Comparison of ENCODE assay signal across 5 fruit fly cellular contexts in the genomic region with DNA sequence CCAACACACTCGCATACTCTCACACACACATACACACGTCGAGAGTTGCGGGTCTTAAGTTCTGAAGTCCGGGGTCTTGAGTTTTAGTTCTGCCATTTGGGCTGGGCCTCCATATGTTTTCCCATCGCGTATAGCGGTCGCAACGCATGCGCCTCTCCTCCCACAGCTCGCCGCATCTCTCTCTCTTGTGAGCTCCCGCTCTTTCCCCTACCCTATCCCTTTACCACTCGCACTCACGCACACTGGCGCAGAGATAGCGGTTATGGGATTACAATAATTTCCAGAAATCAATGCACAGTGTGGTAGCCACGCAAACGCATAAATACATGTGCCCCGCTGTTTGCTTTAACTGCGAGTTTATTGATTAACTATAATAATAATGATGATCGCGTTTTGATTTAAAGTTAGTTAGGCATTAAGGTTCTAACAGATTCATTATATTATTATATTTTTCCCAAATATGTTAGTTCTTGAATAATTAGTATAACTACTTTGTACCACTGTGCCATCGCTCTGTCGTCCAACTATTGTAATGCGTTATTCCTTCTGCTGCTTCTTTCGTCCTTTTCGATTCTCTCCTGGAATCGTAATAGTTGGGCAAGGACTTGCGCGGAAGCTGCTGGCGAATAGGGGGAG.
TF ChIP-seq lines count a peak whose summit lies in the region.

No protein-coding gene starts in this region.

- TF ChIP-seq CTCF in whole organism, embryonic (GFP tag; optimal IDR thresholded peaks at IDR 0.05; lab: Kevin White, UChicago), result peak; percentile 54

TF ChIP-seq in whole organism, adult, 20 proteins besides CTCF, POLR2A, EP300 and RAD21 (continues in another document):
- peak; percentile 86 for TF ChIP-seq CG12768 (GFP tag; optimal IDR thresholded peaks at IDR 0.05; lab: Kevin White, UChicago)
- peak; percentile 44 for TF ChIP-seq cic (GFP tag; optimal IDR thresholded peaks at IDR 0.05; lab: Kevin White, UChicago)
- peak; percentile 85 for TF ChIP-seq CG7045 (GFP tag; optimal IDR thresholded peaks at IDR 0.05; lab: Kevin White, UChicago)
- peak; percentile 73 for TF ChIP-seq toe (GFP tag; optimal IDR thresholded peaks at IDR 0.05; lab: Kevin White, UChicago)
- TF ChIP-seq CG1620 (GFP tag; optimal IDR thresholded peaks at IDR 0.05; lab: Kevin White, UChicago), result peak; percentile 46
- peak; percentile 86 for TF ChIP-seq Hr96 (GFP tag; optimal IDR thresholded peaks at IDR 0.05; lab: Kevin White, UChicago)
- peak; percentile 87 for TF ChIP-seq CG7101 (tag; optimal IDR thresholded peaks at IDR 0.05; lab: Kevin White, UChicago)
- no peak for TF ChIP-seq bab1 (GFP tag; optimal IDR thresholded peaks at IDR 0.05; lab: Kevin White, UChicago)
- TF ChIP-seq kay (GFP tag; lab: Kevin White, UChicago; ENCODE audit: borderline replicate concordance), result peak; percentile 88
- peak; percentile 80 for TF ChIP-seq CG11617 (GFP tag; optimal IDR thresholded peaks at IDR 0.05; lab: Kevin White, UChicago)
- TF ChIP-seq ovo (GFP tag; optimal IDR thresholded peaks at IDR 0.05; lab: Kevin White, UChicago), result peak; percentile 83
- TF ChIP-seq tj (GFP tag; optimal IDR thresholded peaks at IDR 0.05; lab: Kevin White, UChicago), result peak; percentile 62
- TF ChIP-seq Mnt (GFP tag; optimal IDR thresholded peaks at IDR 0.05; lab: Kevin White, UChicago), result peak; percentile 69
- peak; percentile 77 for TF ChIP-seq Clk (GFP tag; optimal IDR thresholded peaks at IDR 0.05; lab: Kevin White, UChicago)
- peak; percentile 56 for TF ChIP-seq Crg-1 (GFP tag; optimal IDR thresholded peaks at IDR 0.05; lab: Kevin White, UChicago)
- TF ChIP-seq pad (GFP tag; optimal IDR thresholded peaks at IDR 0.05; lab: Kevin White, UChicago), result peak; percentile 98

TF ChIP-seq in whole organism, embryonic, 481 proteins besides CTCF, POLR2A, EP300 and RAD21 (continues in another document):
- peak; percentile 91 for TF ChIP-seq slou (GFP tag; optimal IDR thresholded peaks at IDR 0.05; lab: Kevin White, UChicago)
- TF ChIP-seq Dip2 (GFP tag; IDR thresholded peaks at IDR 0.05; lab: Robert Waterston, UW), result peak; percentile 52; the same call in 1 of the 2 replicates
- TF ChIP-seq CG1603 (tag; optimal IDR thresholded peaks at IDR 0.05; lab: Kevin White, UChicago), result peak; percentile 73
- TF ChIP-seq lilli (GFP tag; optimal IDR thresholded peaks at IDR 0.05; lab: Kevin White, UChicago), result peak; percentile 94
- TF ChIP-seq rib (GFP tag; IDR thresholded peaks at IDR 0.05; lab: Robert Waterston, UW), result peak; percentile 75
- no peak for TF ChIP-seq hth (optimal IDR thresholded peaks at IDR 0.05; lab: Kevin White, UChicago)
- peak in 1 of 2 experiments; percentile 46 for TF ChIP-seq crp (GFP tag; optimal IDR thresholded peaks at IDR 0.05; lab: Kevin White, UChicago)
- TF ChIP-seq dan (GFP tag; IDR thresholded peaks at IDR 0.05; lab: Robert Waterston, UW), result peak; percentile 57; the same call in 1 of the 2 replicates
- no peak for TF ChIP-seq sc (optimal IDR thresholded peaks at IDR 0.05; lab: Kevin White, UChicago)
- TF ChIP-seq sc (GFP tag; optimal IDR thresholded peaks at IDR 0.05; lab: Kevin White, UChicago), result peak; percentile 77
- TF ChIP-seq CG14710 (tag; optimal IDR thresholded peaks at IDR 0.05; lab: Kevin White, UChicago), result peak; percentile 91
- peak; percentile 82 for TF ChIP-seq CG3407 (GFP tag; optimal IDR thresholded peaks at IDR 0.05; lab: Kevin White, UChicago)
- TF ChIP-seq CG10431 (GFP tag; optimal IDR thresholded peaks at IDR 0.05; lab: Kevin White, UChicago), result peak; percentile 79
- TF ChIP-seq onecut (GFP tag; IDR thresholded peaks at IDR 0.05; lab: Robert Waterston, UW), result peak; percentile 90
- TF ChIP-seq tin (GFP tag; optimal IDR thresholded peaks at IDR 0.05; lab: Kevin White, UChicago), result peak; percentile 91
- peak; percentile 86 for TF ChIP-seq CG10462 (GFP tag; optimal IDR thresholded peaks at IDR 0.05; lab: Kevin White, UChicago)
- TF ChIP-seq Ets65A (GFP tag; lab: Kevin White, UChicago), result peak; percentile 97

TF ChIP-seq in whole organism, prepupa, 60 proteins besides CTCF, POLR2A, EP300 and RAD21 (continues in another document):
- TF ChIP-seq pdm3 (GFP tag; optimal IDR thresholded peaks at IDR 0.05; lab: Kevin White, UChicago), result peak; percentile 85
- TF ChIP-seq Hr38 (GFP tag; optimal IDR thresholded peaks at IDR 0.05; lab: Kevin White, UChicago), result no peak
- peak; percentile 87 for TF ChIP-seq CG4318 (GFP tag; optimal IDR thresholded peaks at IDR 0.05; lab: Kevin White, UChicago)
- TF ChIP-seq Sox102F (GFP tag; optimal IDR thresholded peaks at IDR 0.05; lab: Kevin White, UChicago), result peak; percentile 82
- peak; percentile 91 for TF ChIP-seq CG6163 (GFP tag; IDR thresholded peaks at IDR 0.05; lab: Robert Waterston, UW)
- TF ChIP-seq CG1621 (tag; optimal IDR thresholded peaks at IDR 0.05; lab: Kevin White, UChicago), result peak; percentile 88
- peak; percentile 84 for TF ChIP-seq esn (GFP tag; optimal IDR thresholded peaks at IDR 0.05; lab: Kevin White, UChicago)
- TF ChIP-seq Gug (GFP tag; IDR thresholded peaks at IDR 0.05; lab: Robert Waterston, UW), result peak; percentile 77
- TF ChIP-seq Sox15 (GFP tag; optimal IDR thresholded peaks at IDR 0.05; lab: Kevin White, UChicago), result peak; percentile 71
- TF ChIP-seq CG9139 (GFP tag; optimal IDR thresholded peaks at IDR 0.05; lab: Kevin White, UChicago), result peak; percentile 82
- TF ChIP-seq CG32006 (GFP tag; optimal IDR thresholded peaks at IDR 0.05; lab: Kevin White, UChicago), result peak; percentile 92
- TF ChIP-seq CG34406 (GFP tag; optimal IDR thresholded peaks at IDR 0.05; lab: Kevin White, UChicago), result peak; percentile 82
- peak; percentile 74 for TF ChIP-seq vri (GFP tag; optimal IDR thresholded peaks at IDR 0.05; lab: Kevin White, UChicago)
- TF ChIP-seq acj6 (GFP tag; optimal IDR thresholded peaks at IDR 0.05; lab: Kevin White, UChicago), result peak; percentile 90
- peak; percentile 93 for TF ChIP-seq CG10669 (GFP tag; optimal IDR thresholded peaks at IDR 0.05; lab: Kevin White, UChicago)
- TF ChIP-seq Ets21C (GFP tag; optimal IDR thresholded peaks at IDR 0.05; lab: Kevin White, UChicago), result peak; percentile 73
- peak; percentile 85 for TF ChIP-seq CG6792 (GFP tag; optimal IDR thresholded peaks at IDR 0.05; lab: Kevin White, UChicago)

TF ChIP-seq in whole organism, pupa, 21 proteins besides CTCF, POLR2A, EP300 and RAD21 (continues in another document):
- TF ChIP-seq CG14655 (GFP tag; optimal IDR thresholded peaks at IDR 0.05; lab: Kevin White, UChicago) (peak; percentile 92), Ets98B (GFP tag; IDR thresholded peaks at IDR 0.05; lab: Robert Waterston, UW) (peak; percentile 75), Snoo (tag; optimal IDR thresholded peaks at IDR 0.05; lab: Kevin White, UChicago) (peak; percentile 84), CG8159 (tag; optimal IDR thresholded peaks at IDR 0.05; lab: Kevin White, UChicago) (peak; percentile 93), Pif1B (GFP tag; optimal IDR thresholded peaks at IDR 0.05; lab: Kevin White, UChicago) (peak; percentile 91), CG15710 (tag; optimal IDR thresholded peaks at IDR 0.05; lab: Kevin White, UChicago) (peak; percentile 91), CG8301 (tag; optimal IDR thresholded peaks at IDR 0.05; lab: Kevin White, UChicago) (peak; percentile 88), CG13204 (GFP tag; optimal IDR thresholded peaks at IDR 0.05; lab: Kevin White, UChicago) (peak; percentile 69), CG4496 (GFP tag; IDR thresholded peaks at IDR 0.05; lab: Robert Waterston, UW) (peak; percentile 90), CG34367 (tag; optimal IDR thresholded peaks at IDR 0.05; lab: Kevin White, UChicago) (peak; percentile 88), EcR (GFP tag; optimal IDR thresholded peaks at IDR 0.05; lab: Kevin White, UChicago) (no peak), CG12605 (GFP tag; IDR thresholded peaks at IDR 0.05; lab: Robert Waterston, UW) (peak; percentile 72; the same call in 1 of the 2 replicates), CG9948 (tag; optimal IDR thresholded peaks at IDR 0.05; lab: Kevin White, UChicago) (peak; percentile 91), gl (tag; optimal IDR thresholded peaks at IDR 0.05; lab: Kevin White, UChicago) (peak; percentile 84), Pif1A (GFP tag; optimal IDR thresholded peaks at IDR 0.05; lab: Kevin White, UChicago) (peak; percentile 93), CG32121 (GFP tag; IDR thresholded peaks at IDR 0.05; lab: Robert Waterston, UW) (peak; percentile 83), rn (GFP tag; IDR thresholded peaks at IDR 0.05; lab: Robert Waterston, UW) (peak; percentile 59; the same call in 1 of the 2 replicates), CG10348 (GFP tag; IDR thresholded peaks at IDR 0.05; lab: Robert Waterston, UW) (0 out of 2 replicates have a peak, but pooled peaks have one; percentile 38)

TF ChIP-seq in whole organism, wandering third instar larva, 38 proteins besides CTCF, POLR2A, EP300 and RAD21 (continues in another document):
- no peak for TF ChIP-seq Hr83 (GFP tag; optimal IDR thresholded peaks at IDR 0.05; lab: Kevin White, UChicago; ENCODE audit: poor library complexity, severe bottlenecking)
- peak; percentile 77 for TF ChIP-seq Sp1 (GFP tag; optimal IDR thresholded peaks at IDR 0.05; lab: Kevin White, UChicago)
- peak; percentile 87 for TF ChIP-seq h (GFP tag; optimal IDR thresholded peaks at IDR 0.05; lab: Kevin White, UChicago)
- TF ChIP-seq Jra (GFP tag; optimal IDR thresholded peaks at IDR 0.05; lab: Kevin White, UChicago), result peak; percentile 34
- no peak for TF ChIP-seq Myc (optimal IDR thresholded peaks at IDR 0.05; lab: Kevin White, UChicago)
- TF ChIP-seq HLH106 (tag; optimal IDR thresholded peaks at IDR 0.05; lab: Kevin White, UChicago), result peak; percentile 81
- TF ChIP-seq CrebA (GFP tag; optimal IDR thresholded peaks at IDR 0.05; lab: Kevin White, UChicago; ENCODE audit: borderline replicate concordance), result peak; percentile 40
- TF ChIP-seq CG32264 (GFP tag; optimal IDR thresholded peaks at IDR 0.05; lab: Kevin White, UChicago), result peak; percentile 58
- TF ChIP-seq Dif (GFP tag; optimal IDR thresholded peaks at IDR 0.05; lab: Kevin White, UChicago; ENCODE audit: partially characterized antibody), result no peak
- TF ChIP-seq Abd-B (GFP tag; optimal IDR thresholded peaks at IDR 0.05; lab: Kevin White, UChicago), result no peak
- no peak for TF ChIP-seq N (GFP tag; optimal IDR thresholded peaks at IDR 0.05; lab: Kevin White, UChicago)
- no peak for TF ChIP-seq GATAd (GFP tag; optimal IDR thresholded peaks at IDR 0.05; lab: Kevin White, UChicago)
- TF ChIP-seq Hnf4 (GFP tag; optimal IDR thresholded peaks at IDR 0.05; lab: Kevin White, UChicago), result peak; percentile 66
- TF ChIP-seq dl (GFP tag; optimal IDR thresholded peaks at IDR 0.05; lab: Kevin White, UChicago; ENCODE audit: insufficient read depth in 1 of 2, partially characterized antibody in 2 of 2), result no peak
- TF ChIP-seq br (GFP tag; optimal IDR thresholded peaks at IDR 0.05; lab: Kevin White, UChicago), result peak; percentile 71
- TF ChIP-seq rgr (GFP tag; optimal IDR thresholded peaks at IDR 0.05; lab: Kevin White, UChicago), result peak; percentile 84
- no peak for TF ChIP-seq Hr78 (GFP tag; optimal IDR thresholded peaks at IDR 0.05; lab: Kevin White, UChicago)
- TF ChIP-seq Rel (GFP tag; optimal IDR thresholded peaks at IDR 0.05; lab: Kevin White, UChicago), result peak; percentile 51
- TF ChIP-seq Rel (tag; optimal IDR thresholded peaks at IDR 0.05; lab: Kevin White, UChicago), result peak; percentile 18
- peak; percentile 89 for TF ChIP-seq fru (GFP tag; optimal IDR thresholded peaks at IDR 0.05; lab: Kevin White, UChicago)
- no peak for TF ChIP-seq pan (optimal IDR thresholded peaks at IDR 0.05; lab: Kevin White, UChicago)
